Fruit fly (Drosophila melanogaster): ENCODE data around the gene Kah.

The Kah gene

DNA sequence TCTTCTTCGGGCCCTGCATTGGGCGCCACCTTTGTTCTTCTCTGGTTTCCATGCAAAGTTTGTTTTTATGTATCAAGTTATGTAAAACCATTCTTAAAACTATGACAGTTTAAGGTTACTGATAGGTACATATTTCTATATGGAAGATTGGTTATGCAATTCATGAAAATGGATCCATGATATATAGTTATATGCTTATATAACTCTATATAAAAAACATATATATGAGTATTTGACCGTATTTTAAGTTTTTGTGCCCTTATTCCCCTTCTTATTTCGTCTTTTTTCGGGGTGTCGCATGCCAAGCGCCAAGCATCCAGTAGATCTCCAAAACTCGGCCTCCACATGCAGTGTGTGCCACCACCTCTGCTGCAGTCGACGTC lies 27.0 kb upstream of the Kah start:
- no peak for TF ChIP-seq Pif1B (GFP tag; optimal IDR thresholded peaks at IDR 0.05)
- no peak for TF ChIP-seq gl (tag; optimal IDR thresholded peaks at IDR 0.05)
- no peak for TF ChIP-seq fd96Ca (GFP tag; IDR thresholded peaks at IDR 0.05)
- TF ChIP-seq CG12605 (GFP tag; IDR thresholded peaks at IDR 0.05), result no peak
- TF ChIP-seq CG9948 (tag; optimal IDR thresholded peaks at IDR 0.05), result no peak
- TF ChIP-seq CG17806 (tag; optimal IDR thresholded peaks at IDR 0.05), result no peak
- no peak for TF ChIP-seq Snoo (tag; optimal IDR thresholded peaks at IDR 0.05)
- TF ChIP-seq CG32121 (GFP tag; IDR thresholded peaks at IDR 0.05), result no peak
- TF ChIP-seq CG13204 (GFP tag; optimal IDR thresholded peaks at IDR 0.05), result no peak
- no peak for TF ChIP-seq D1 (tag; optimal IDR thresholded peaks at IDR 0.05)
- TF ChIP-seq CG34367 (tag; optimal IDR thresholded peaks at IDR 0.05), result no peak
- no peak for TF ChIP-seq CG15710 (tag; optimal IDR thresholded peaks at IDR 0.05)

DNA sequence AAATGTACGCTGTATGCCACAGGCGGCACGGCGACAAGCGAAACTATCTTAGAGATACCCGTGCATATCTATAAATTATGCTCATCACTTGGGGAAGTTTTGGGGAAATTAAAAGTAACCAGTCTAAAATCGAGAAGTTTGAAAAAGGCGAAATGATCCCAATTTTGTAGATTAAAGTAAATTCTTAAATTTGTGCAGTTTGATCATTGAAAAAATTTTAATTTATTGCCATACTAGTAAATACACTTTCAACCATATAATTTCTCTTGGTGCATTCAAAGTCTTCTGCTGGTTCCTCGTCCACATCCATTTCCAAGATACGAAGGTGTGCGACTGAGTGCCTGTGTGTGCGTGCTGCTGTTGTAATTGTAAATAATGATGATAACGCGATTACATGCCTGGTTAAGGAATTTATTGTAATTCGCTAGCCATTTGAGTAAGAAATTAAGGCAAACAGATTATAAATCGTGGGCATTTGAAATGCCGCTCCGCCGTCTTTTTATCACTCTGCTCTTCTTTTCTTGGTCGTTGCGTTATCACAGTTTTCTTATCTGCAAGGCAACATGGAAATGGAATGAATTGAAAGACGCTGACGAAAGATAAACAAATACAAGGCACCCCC lies 26.5 kb upstream of the Kah start:
- TF ChIP-seq Snoo (tag; optimal IDR thresholded peaks at IDR 0.05) (no peak), D1 (tag; optimal IDR thresholded peaks at IDR 0.05) (peak; percentile 30), CG8159 (tag; optimal IDR thresholded peaks at IDR 0.05) (peak; percentile 59), Pif1A (GFP tag; optimal IDR thresholded peaks at IDR 0.05) (peak; percentile 74), CG8301 (tag; optimal IDR thresholded peaks at IDR 0.05) (peak; percentile 83), CG4496 (GFP tag; IDR thresholded peaks at IDR 0.05) (peak; percentile 85), CG15710 (tag; optimal IDR thresholded peaks at IDR 0.05) (peak; percentile 55), CG34367 (tag; optimal IDR thresholded peaks at IDR 0.05) (peak; percentile 49), rn (GFP tag; IDR thresholded peaks at IDR 0.05) (0 out of 2 replicates have a peak, but pooled peaks have one; percentile 23), CG13204 (GFP tag; optimal IDR thresholded peaks at IDR 0.05) (no peak), CG32121 (GFP tag; IDR thresholded peaks at IDR 0.05) (peak; percentile 80), EcR (GFP tag; optimal IDR thresholded peaks at IDR 0.05) (no peak), Ets98B (GFP tag; IDR thresholded peaks at IDR 0.05) (peak; percentile 57), gl (tag; optimal IDR thresholded peaks at IDR 0.05) (no peak), fd96Ca (GFP tag; IDR thresholded peaks at IDR 0.05) (peak; percentile 44; the same call in 1 of the 3 replicates), CG10348 (GFP tag; IDR thresholded peaks at IDR 0.05) (no peak), CG12605 (GFP tag; IDR thresholded peaks at IDR 0.05) (peak; percentile 66), CG14655 (GFP tag; optimal IDR thresholded peaks at IDR 0.05) (peak; percentile 89), CG17806 (tag; optimal IDR thresholded peaks at IDR 0.05) (peak; percentile 74), Pif1B (GFP tag; optimal IDR thresholded peaks at IDR 0.05) (peak; percentile 42), CG9948 (tag; optimal IDR thresholded peaks at IDR 0.05) (peak; percentile 67)

DNA sequence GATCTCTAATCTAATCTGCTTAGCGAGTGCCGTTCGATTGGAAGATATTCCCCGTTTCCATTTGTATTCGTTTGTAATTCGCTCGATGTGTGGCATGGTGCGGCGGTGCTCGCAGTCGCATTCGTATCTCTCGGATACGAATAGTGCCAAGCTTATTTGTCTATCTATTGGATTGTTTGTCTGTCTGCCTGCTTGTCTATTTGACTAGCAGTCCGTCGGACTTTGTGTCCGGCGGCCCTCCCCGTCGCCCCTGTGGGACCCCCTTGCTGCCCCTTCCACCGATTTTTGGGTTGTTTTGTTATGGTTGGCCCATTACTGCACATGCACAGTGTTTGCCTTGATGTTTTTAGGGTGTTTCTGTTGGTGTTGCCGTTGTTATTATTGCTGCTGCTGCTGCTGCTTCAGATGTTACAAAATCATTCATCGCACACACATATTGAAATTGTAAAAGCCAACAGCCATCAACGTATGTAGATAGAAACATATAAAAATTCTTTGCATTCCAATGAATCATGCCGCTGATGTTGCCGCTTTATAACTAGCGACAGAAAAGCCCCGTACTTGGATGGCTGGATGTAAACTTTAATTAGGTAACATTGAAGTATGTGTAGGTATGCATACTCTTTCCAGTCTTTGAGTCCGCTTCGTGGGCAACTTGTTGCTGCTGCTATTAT lies 25.8 kb upstream of the Kah start:
- TF ChIP-seq Ets98B (GFP tag; IDR thresholded peaks at IDR 0.05), result peak; percentile 20
- TF ChIP-seq CG10348 (GFP tag; IDR thresholded peaks at IDR 0.05), result no peak
- TF ChIP-seq Snoo (tag; optimal IDR thresholded peaks at IDR 0.05), result no peak
- no peak for TF ChIP-seq Pif1A (GFP tag; optimal IDR thresholded peaks at IDR 0.05)
- TF ChIP-seq CG9948 (tag; optimal IDR thresholded peaks at IDR 0.05), result no peak
- TF ChIP-seq CG17806 (tag; optimal IDR thresholded peaks at IDR 0.05), result no peak
- TF ChIP-seq rn (GFP tag; IDR thresholded peaks at IDR 0.05), result no peak
- TF ChIP-seq CG4496 (GFP tag; IDR thresholded peaks at IDR 0.05), result no peak
- TF ChIP-seq fd96Ca (GFP tag; IDR thresholded peaks at IDR 0.05), result no peak; the same call in 2 of the 3 replicates
- TF ChIP-seq D1 (tag; optimal IDR thresholded peaks at IDR 0.05), result no peak
- TF ChIP-seq gl (tag; optimal IDR thresholded peaks at IDR 0.05), result no peak
- TF ChIP-seq CG14655 (GFP tag; optimal IDR thresholded peaks at IDR 0.05), result no peak
- TF ChIP-seq EcR (GFP tag; optimal IDR thresholded peaks at IDR 0.05), result no peak
- TF ChIP-seq CG32121 (GFP tag; IDR thresholded peaks at IDR 0.05), result peak; percentile 60
- no peak for TF ChIP-seq CG12605 (GFP tag; IDR thresholded peaks at IDR 0.05)
- no peak for TF ChIP-seq CG8159 (tag; optimal IDR thresholded peaks at IDR 0.05)

DNA sequence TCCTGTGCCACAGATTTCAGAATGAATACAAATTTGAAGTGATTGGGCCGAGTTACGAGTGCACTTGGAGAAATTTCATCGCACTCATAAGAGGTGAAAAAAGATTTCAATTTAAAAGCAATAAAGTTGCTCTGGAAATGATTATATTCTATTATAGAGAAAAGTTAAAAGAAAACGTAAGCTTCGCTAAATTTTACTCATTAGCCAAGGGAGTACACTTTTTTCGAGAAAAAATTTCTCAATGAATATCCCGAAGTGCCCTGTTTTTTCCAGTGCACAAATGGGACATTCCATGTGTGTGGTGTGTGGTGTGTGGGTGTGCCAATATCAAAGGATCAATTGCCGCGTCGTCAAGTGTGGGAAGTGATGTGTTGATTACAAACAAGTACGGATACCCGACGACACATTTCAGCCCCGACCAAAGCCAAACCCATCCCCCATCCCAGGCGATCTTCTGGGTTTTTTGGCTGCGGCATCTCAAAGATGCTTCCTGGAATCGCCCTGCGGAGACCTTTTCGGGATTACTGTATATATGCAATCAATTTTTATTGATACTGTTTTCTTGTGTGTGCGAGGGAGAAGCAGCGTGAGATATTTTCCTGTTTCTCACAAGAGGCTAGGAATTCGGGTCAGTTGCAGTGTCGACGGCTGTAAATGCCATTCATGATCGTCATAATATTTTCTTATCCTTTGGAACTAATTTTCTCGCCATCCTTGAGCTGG lies 24.7 kb upstream of the Kah start:
- TF ChIP-seq Pif1A (GFP tag; optimal IDR thresholded peaks at IDR 0.05) (no peak), CG8159 (tag; optimal IDR thresholded peaks at IDR 0.05) (no peak), CG17806 (tag; optimal IDR thresholded peaks at IDR 0.05) (peak; percentile 28), rn (GFP tag; IDR thresholded peaks at IDR 0.05) (no peak), Snoo (tag; optimal IDR thresholded peaks at IDR 0.05) (peak; percentile 21), gl (tag; optimal IDR thresholded peaks at IDR 0.05) (no peak), CG32121 (GFP tag; IDR thresholded peaks at IDR 0.05) (no peak), CG15710 (tag; optimal IDR thresholded peaks at IDR 0.05) (no peak), CG8301 (tag; optimal IDR thresholded peaks at IDR 0.05) (peak; percentile 17), fd96Ca (GFP tag; IDR thresholded peaks at IDR 0.05) (no peak), EcR (GFP tag; optimal IDR thresholded peaks at IDR 0.05) (no peak), CG9948 (tag; optimal IDR thresholded peaks at IDR 0.05) (no peak), CG14655 (GFP tag; optimal IDR thresholded peaks at IDR 0.05) (peak; percentile 36)
